Fruit fly (Drosophila melanogaster) whole organism, larva: ENCODE results near the gene Apt1.

Experiments used
- noc ChIP-seq: fragments of 200-800 bp; sonication (Bioruptor generic); optimal IDR thresholded peaks from 3 replicates; lab custom pipeline; 2019; ENCODE audit warnings: missing biosample characterization, mild to moderate bottlenecking, missing genetic modification characterization, moderate library complexity

Apt1 gene

dm6 chr3L:11636829-11637228 lies 9.0 kb downstream of the Apt1 start:
- no peak for TF ChIP-seq noc (tag; lab: Kevin White, UChicago)

dm6 chr3L:11645933-11646332 lies 18.1 kb downstream of the Apt1 start, which contains the start of gene CG6071:
Gene CG6071 (minus strand): TSS chr3L:11646033.
- TF ChIP-seq noc (tag; lab: Kevin White, UChicago) = no peak

dm6 chr3L:11648410-11648809 lies 20.6 kb downstream of the Apt1 start, which contains the start of the genes RIOK1 and Polr3H:
Gene RIOK1 (minus strand): TSS chr3L:11648474.
Gene Polr3H (plus strand): TSS chr3L:11648756.
- TF ChIP-seq noc (tag; lab: Kevin White, UChicago) = no peak

- TF ChIP-seq noc (tag; lab: Kevin White, UChicago) = no peak
Measured at dm6 chr3L:11656189-11656588, 28.4 kb downstream of the Apt1 start.

- TF ChIP-seq noc (tag; lab: Kevin White, UChicago) = no peak
Measured at dm6 chr3L:11678313-11678817, 50.5 kb downstream of the Apt1 start.

- no peak for TF ChIP-seq noc (tag; lab: Kevin White, UChicago)
Measured at dm6 chr3L:11680298-11680697, 52.5 kb downstream of the Apt1 start, which contains the start of gene CG32085. Gene CG32085 (minus strand): TSS chr3L:11680344.
